Worm (Caenorhabditis elegans) whole organism, L4 larva: ENCODE data around the gene T26E4.18.

Experiments
- F44E2.7 ChIP-seq: fragments of 200-800 bp; sonication (Bioruptor generic); IDR thresholded peaks from 2 replicates; pipeline ENCODE4 v2.1.2; 2022; ENCODE audit warnings: missing genetic modification characterization, missing compliant biosample characterization
- Y48G9A.11 ChIP-seq: fragments of 200-800 bp; sonication (Bioruptor generic); IDR thresholded peaks from 2 replicates; pipeline ENCODE4 v1.3.6; 2022; ENCODE audit warnings: missing genetic modification reagents, missing genetic modification characterization, missing compliant biosample characterization
- ZK546.5 ChIP-seq, 2 experiments: sonication (generic microtip); optimal IDR thresholded peaks; 2 replicates each; lab custom pipeline; 2017; ENCODE audit warnings: missing biosample characterization in 2 of 2, missing genetic modification characterization in 2 of 2
- ctbp-1 ChIP-seq: fragments of 200-800 bp; sonication (Bioruptor generic); IDR thresholded peaks from 2 replicates; pipeline ENCODE4 v1.3.6; 2022; ENCODE audit warnings: missing genetic modification reagents, missing genetic modification characterization, missing compliant biosample characterization
- dmd-6 ChIP-seq: fragments of 200-800 bp; sonication (Bioruptor generic); IDR thresholded peaks from 2 replicates; pipeline ENCODE4 v1.3.6; 2022; ENCODE audit warnings: missing genetic modification reagents, missing genetic modification characterization, missing compliant biosample characterization
- duxl-1 ChIP-seq: sonication (generic microtip); optimal IDR thresholded peaks from 2 replicates; lab custom pipeline; 2016; ENCODE audit warnings: mild to moderate bottlenecking, missing genetic modification characterization, moderate library complexity, missing compliant biosample characterization; ENCODE audit not compliant: poor library complexity
- dve-1 ChIP-seq: sonication (generic microtip); optimal IDR thresholded peaks from 2 replicates; lab custom pipeline; 2017; ENCODE audit warnings: antibody characterized with exemption, mild to moderate bottlenecking, missing genetic modification characterization, missing compliant biosample characterization; ENCODE audit not compliant: insufficient read depth
- madf-9 ChIP-seq: fragments of 200-800 bp; sonication (Bioruptor generic); conservative IDR thresholded peaks from 2 replicates; pipeline ENCODE4 v1.3.6; 2022; ENCODE audit warnings: missing genetic modification reagents, missing genetic modification characterization, missing compliant biosample characterization
- nhr-28 ChIP-seq: fragments of 150-350 bp; optimal IDR thresholded peaks from 2 replicates; lab custom pipeline; 2014; ENCODE audit warnings: missing biosample characterization, missing genetic modification characterization
- nhr-77 ChIP-seq: fragments of 150-350 bp; optimal IDR thresholded peaks from 2 replicates; lab custom pipeline; 2014; ENCODE audit warnings: missing biosample characterization, missing genetic modification characterization
- snpc-4 ChIP-seq: fragments of 150-350 bp; optimal IDR thresholded peaks from 2 replicates; lab custom pipeline; 2014; ENCODE audit warnings: missing biosample characterization, missing genetic modification characterization
- unc-130 ChIP-seq: sonication (generic microtip); optimal IDR thresholded peaks from 2 replicates; lab custom pipeline; 2016; ENCODE audit warnings: missing genetic modification reagents, missing genetic modification characterization, missing compliant biosample characterization
- unc-62 ChIP-seq, 3 experiments: fragments of 150-350 bp in 1 of 3; sonication (generic microtip); optimal IDR thresholded peaks in 2 of 3; peaks in 1 of 3; 1 replicate in 1 of 3; 2 replicates in 2 of 3; lab custom pipeline; 2014 to 2017; ENCODE audit warnings: missing biosample characterization in 3 of 3, missing genetic modification characterization in 3 of 3, missing genetic modification reagents in 3 of 3, missing genotype in 1 of 3
- zip-2 ChIP-seq: fragments of 150-350 bp; optimal IDR thresholded peaks from 2 replicates; lab custom pipeline; 2014; ENCODE audit warnings: missing biosample characterization, missing genetic modification characterization

- no peak for TF ChIP-seq duxl-1 (tag; lab: Kevin White, UChicago)
- TF ChIP-seq Y48G9A.11: no peak
- TF ChIP-seq madf-9 (GFP tag; lab: Robert Waterston, UW): no peak
- TF ChIP-seq ZK546.5 (tag; optimal IDR thresholded peaks at IDR 0.05; lab: Kevin White, UChicago): no peak
- TF ChIP-seq dve-1 (tag; lab: Kevin White, UChicago): no peak
- no peak for TF ChIP-seq unc-62 (GFP tag; optimal IDR thresholded peaks at IDR 0.05 in 1 of 2; lab: Kevin White, UChicago)
- TF ChIP-seq unc-62 (tag; optimal IDR thresholded peaks at IDR 0.05; lab: Kevin White, UChicago): no peak
- TF ChIP-seq nhr-77 (tag; lab: Kevin White, UChicago): no peak
- TF ChIP-seq nhr-28 (tag; lab: Kevin White, UChicago): no peak
- no peak for TF ChIP-seq unc-130
- no peak for TF ChIP-seq zip-2 (tag; lab: Kevin White, UChicago)
- no peak for TF ChIP-seq ctbp-1 (GFP tag; lab: Robert Waterston, UW)
- no peak for TF ChIP-seq snpc-4 (tag; lab: Kevin White, UChicago)
- no peak for TF ChIP-seq dmd-6 (GFP tag; lab: Robert Waterston, UW)
- TF ChIP-seq F44E2.7 (GFP tag; lab: Robert Waterston, UW): no peak
These were observed 6.8 kb upstream of the T26E4.18 start, which contains the start of gene F54B8.1 for ce11 chrV:15810446-15810845.
